Fruit fly (Drosophila melanogaster): ENCODE data around the gene CG3402.

CG3402 gene

DNA sequence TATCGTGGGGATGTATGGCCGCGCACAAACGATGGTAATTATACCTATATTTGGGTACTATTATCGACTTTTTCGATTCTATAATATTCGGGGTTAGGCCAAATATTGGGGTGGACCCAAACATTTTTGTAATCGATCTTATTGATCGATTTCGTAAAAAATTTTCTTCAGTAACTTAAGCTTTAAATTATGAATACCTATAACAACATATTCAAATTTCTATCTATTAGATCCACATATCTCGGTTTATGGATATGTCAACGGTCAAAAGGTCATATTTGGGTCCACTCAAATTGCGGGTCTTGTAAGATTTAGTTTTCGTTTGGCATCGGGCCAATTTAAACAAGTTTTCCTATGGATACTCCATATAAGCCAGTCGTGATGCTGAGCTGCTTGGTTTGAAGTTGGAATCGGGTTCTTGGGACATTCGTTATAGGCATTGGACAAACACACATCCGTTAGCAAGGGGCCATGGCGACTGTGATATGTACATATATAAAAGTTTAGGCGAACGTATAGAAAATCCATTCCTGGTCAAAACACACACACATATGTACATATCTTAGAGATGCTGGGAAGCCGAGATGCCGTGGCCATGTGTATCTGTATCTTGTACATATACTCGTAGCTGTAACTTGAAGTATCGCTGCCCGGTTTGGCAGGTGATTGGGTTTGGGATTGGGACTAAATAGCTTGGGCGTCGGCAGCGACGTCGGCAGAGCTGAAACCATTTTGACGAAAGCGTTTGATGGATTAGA is 47.7 kb upstream of the CG3402 start (continued):
- TF ChIP-seq Camta (GFP tag; optimal IDR thresholded peaks at IDR 0.05) (no peak), crol (GFP tag; IDR thresholded peaks at IDR 0.05) (no peak), CG8388 (GFP tag; optimal IDR thresholded peaks at IDR 0.05) (peak; percentile 50), Trl (optimal IDR thresholded peaks at IDR 0.05) (no peak), Trl (GFP tag; optimal IDR thresholded peaks at IDR 0.05) (peak; percentile 45), vnd (GFP tag; IDR thresholded peaks at IDR 0.05; ENCODE audit: partially characterized antibody) (no peak), stwl (tag; optimal IDR thresholded peaks at IDR 0.05) (no peak)

DNA sequence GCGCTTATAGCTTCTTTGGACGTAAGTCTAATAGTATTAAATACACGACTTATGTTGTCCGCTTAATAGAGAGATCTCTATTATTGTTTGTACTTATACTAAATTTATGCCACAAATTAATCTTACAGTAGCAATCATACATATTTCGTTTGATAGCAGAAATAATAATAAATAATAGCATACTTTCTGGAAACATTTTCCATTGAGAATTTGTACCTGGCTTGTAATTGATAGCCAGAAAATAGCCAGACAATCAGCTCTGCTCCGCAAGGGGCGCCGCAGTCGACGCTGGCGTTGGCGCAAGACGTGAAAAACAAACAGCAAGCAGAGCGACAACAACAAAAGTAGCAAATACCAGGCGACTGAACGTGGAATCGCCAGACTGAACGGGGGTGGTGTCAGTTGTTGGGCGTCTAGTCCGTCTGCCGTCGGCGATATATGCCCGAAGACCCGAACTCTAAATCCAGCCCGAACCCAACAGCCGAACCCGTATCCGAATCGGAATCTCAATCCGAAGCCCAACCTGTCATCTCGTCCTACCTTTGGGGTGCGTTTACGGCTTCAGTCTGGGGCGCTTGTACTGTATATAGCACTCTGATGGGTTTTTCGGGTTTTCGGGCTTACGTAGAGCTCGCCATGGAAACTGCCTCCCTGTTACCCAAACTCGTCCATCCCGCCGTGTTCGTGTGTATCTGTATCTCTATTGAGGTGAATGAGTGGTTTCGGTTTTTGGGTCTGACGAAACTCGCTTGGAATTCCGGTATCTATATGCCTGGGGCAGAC is 46.9 kb upstream of the CG3402 start:
- TF ChIP-seq Spps (tag; optimal IDR thresholded peaks at IDR 0.05), result no peak
- TF ChIP-seq Lpt (GFP tag; optimal IDR thresholded peaks at IDR 0.05), result no peak
- TF ChIP-seq dysf (GFP tag; IDR thresholded peaks at IDR 0.05), result peak; percentile 48; the same call in 2 of the 3 replicates
- TF ChIP-seq phol (tag; optimal IDR thresholded peaks at IDR 0.05), result peak; percentile 53
- TF ChIP-seq usp (GFP tag; optimal IDR thresholded peaks at IDR 0.05), result no peak
- peak; percentile 19 for TF ChIP-seq tin (GFP tag; optimal IDR thresholded peaks at IDR 0.05)
- peak; percentile 66 for TF ChIP-seq CG30403 (GFP tag; optimal IDR thresholded peaks at IDR 0.05)
- no peak for TF ChIP-seq Side (GFP tag; optimal IDR thresholded peaks at IDR 0.05)
- TF ChIP-seq CG4424 (GFP tag; optimal IDR thresholded peaks at IDR 0.05), result no peak
- TF ChIP-seq sob (GFP tag; IDR thresholded peaks at IDR 0.05), result 0 out of 2 replicates have a peak, but pooled peaks have one; percentile 23
- peak; percentile 43; the same call in 1 of the 2 replicates for TF ChIP-seq klu (GFP tag; IDR thresholded peaks at IDR 0.05)
- no peak for TF ChIP-seq CG13624 (GFP tag; optimal IDR thresholded peaks at IDR 0.05)
- TF ChIP-seq CG4707 (GFP tag; optimal IDR thresholded peaks at IDR 0.05), result no peak
- 0 out of 3 replicates have a peak, but pooled peaks have one; percentile 8 for TF ChIP-seq CG14050 (GFP tag; IDR thresholded peaks at IDR 0.05)
- TF ChIP-seq gsb (GFP tag; IDR thresholded peaks at IDR 0.05), result no peak
- TF ChIP-seq CG18619 (GFP tag; optimal IDR thresholded peaks at IDR 0.05), result peak; percentile 47
- peak; percentile 63 for TF ChIP-seq sd (tag; optimal IDR thresholded peaks at IDR 0.05)
- TF ChIP-seq NfI (GFP tag; optimal IDR thresholded peaks at IDR 0.05), result peak; percentile 31
- peak; percentile 8 for TF ChIP-seq lab (GFP tag; optimal IDR thresholded peaks at IDR 0.05)
- TF ChIP-seq BtbVII (GFP tag; optimal IDR thresholded peaks at IDR 0.05), result no peak
- peak; percentile 35 for TF ChIP-seq CG17385 (GFP tag; optimal IDR thresholded peaks at IDR 0.05)
- TF ChIP-seq ab (GFP tag; optimal IDR thresholded peaks at IDR 0.05), result no peak
- no peak for TF ChIP-seq tap (tag; optimal IDR thresholded peaks at IDR 0.05)
- TF ChIP-seq Nf-YC (tag; optimal IDR thresholded peaks at IDR 0.05), result peak; percentile 23
- no peak for TF ChIP-seq CG3847 (GFP tag; IDR thresholded peaks at IDR 0.05)
- peak; percentile 3 for TF ChIP-seq Sin3A (optimal IDR thresholded peaks at IDR 0.05)
- no peak for TF ChIP-seq dati (GFP tag; IDR thresholded peaks at IDR 0.05)
- no peak for TF ChIP-seq Neu2 (GFP tag; optimal IDR thresholded peaks at IDR 0.05; ENCODE audit: borderline replicate concordance)
- TF ChIP-seq gcm2 (GFP tag; optimal IDR thresholded peaks at IDR 0.05), result no peak
- TF ChIP-seq CG18262 (tag; optimal IDR thresholded peaks at IDR 0.05), result peak; percentile 61
- peak; percentile 13 for TF ChIP-seq CG17829 (tag; optimal IDR thresholded peaks at IDR 0.05)
- no peak for TF ChIP-seq ac (GFP tag; optimal IDR thresholded peaks at IDR 0.05)
- TF ChIP-seq hkb (optimal IDR thresholded peaks at IDR 0.05), result peak; percentile 44
- TF ChIP-seq hkb (GFP tag; IDR thresholded peaks at IDR 0.05), result no peak
- TF ChIP-seq Dfd (GFP tag; optimal IDR thresholded peaks at IDR 0.05), result no peak
- no peak for TF ChIP-seq da (GFP tag; optimal IDR thresholded peaks at IDR 0.05)
- no peak for TF ChIP-seq CG6175 (GFP tag; IDR thresholded peaks at IDR 0.05)
- TF ChIP-seq ATbp (GFP tag; optimal IDR thresholded peaks at IDR 0.05), result peak; percentile 9
- peak; percentile 37 for TF ChIP-seq CG2712 (tag; optimal IDR thresholded peaks at IDR 0.05)
- TF ChIP-seq CG12391 (tag; optimal IDR thresholded peaks at IDR 0.05), result peak; percentile 69
- TF ChIP-seq kah (GFP tag; optimal IDR thresholded peaks at IDR 0.05), result no peak

Measured in whole organism, embryonic.